Fruit fly (Drosophila melanogaster) whole organism, adult: ENCODE data around the gene pim.

Source experiments
- CG11617 ChIP-seq: fragments of 200-800 bp; sonication (Bioruptor generic); optimal IDR thresholded peaks from 2 replicates; lab custom pipeline; 2017; ENCODE audit warnings: mild to moderate bottlenecking, missing biosample characterization, missing genetic modification reagents, missing genetic modification characterization
- CG12768 ChIP-seq: fragments of 200-800 bp; sonication (Bioruptor generic); optimal IDR thresholded peaks from 2 replicates; lab custom pipeline; 2017; ENCODE audit warnings: missing biosample characterization, missing genetic modification characterization, mild to moderate bottlenecking, moderate library complexity, missing genetic modification reagents
- CG14711 ChIP-seq: fragments of 200-800 bp; sonication (Bioruptor generic); optimal IDR thresholded peaks from 2 replicates; lab custom pipeline; 2018; ENCODE audit warnings: missing biosample characterization, mild to moderate bottlenecking, missing genetic modification characterization, moderate library complexity
- CG1620 ChIP-seq: fragments of 200-800 bp; sonication (Bioruptor generic); optimal IDR thresholded peaks from 2 replicates; lab custom pipeline; 2016; ENCODE audit warnings: missing biosample characterization, missing genetic modification characterization
- CG33017 ChIP-seq: fragments of 200-800 bp; sonication (Bioruptor generic); optimal IDR thresholded peaks from 2 replicates; lab custom pipeline; 2018; ENCODE audit warnings: missing biosample characterization, mild to moderate bottlenecking, missing genetic modification characterization, moderate library complexity
- CG5204 ChIP-seq: fragments of 200-800 bp; sonication (Bioruptor generic); optimal IDR thresholded peaks from 2 replicates; lab custom pipeline; 2016; ENCODE audit warnings: missing biosample characterization, missing genetic modification characterization
- CG7045 ChIP-seq: fragments of 200-800 bp; sonication (Bioruptor generic); optimal IDR thresholded peaks from 2 replicates; lab custom pipeline; 2017; ENCODE audit warnings: missing biosample characterization, mild to moderate bottlenecking, missing genetic modification characterization
- CG7101 ChIP-seq: fragments of 200-800 bp; sonication (Bioruptor generic); optimal IDR thresholded peaks from 2 replicates; lab custom pipeline; 2018; ENCODE audit warnings: missing biosample characterization, mild to moderate bottlenecking, missing genetic modification characterization, moderate library complexity
- Clk ChIP-seq: fragments of 200-800 bp; sonication (Bioruptor generic); optimal IDR thresholded peaks from 2 replicates; lab custom pipeline; 2017; ENCODE audit warnings: missing biosample characterization, missing genetic modification characterization
- Crg-1 ChIP-seq: fragments of 200-800 bp; sonication (Bioruptor generic); optimal IDR thresholded peaks from 2 replicates; lab custom pipeline; 2016; ENCODE audit warnings: missing biosample characterization, missing genetic modification characterization
- Hr96 ChIP-seq: fragments of 200-800 bp; sonication (Bioruptor generic); optimal IDR thresholded peaks from 2 replicates; lab custom pipeline; 2016; ENCODE audit warnings: missing biosample characterization, missing genetic modification characterization
- Mnt ChIP-seq: fragments of 200-800 bp; sonication (Bioruptor generic); optimal IDR thresholded peaks from 2 replicates; lab custom pipeline; 2016; ENCODE audit warnings: missing biosample characterization, mild to moderate bottlenecking, missing genetic modification characterization
- bab1 ChIP-seq: fragments of 200-800 bp; sonication (Bioruptor generic); optimal IDR thresholded peaks from 3 replicates; lab custom pipeline; 2019; ENCODE audit warnings: missing biosample characterization, mild to moderate bottlenecking, missing genetic modification characterization, moderate library complexity
- cic ChIP-seq: fragments of 200-800 bp; sonication (Bioruptor generic); optimal IDR thresholded peaks from 2 replicates; lab custom pipeline; 2017; ENCODE audit warnings: missing biosample characterization, mild to moderate bottlenecking, missing genetic modification characterization, moderate library complexity
- cnc ChIP-seq, 2 experiments: fragments of >200 bp; optimal IDR thresholded peaks; 2 replicates each; lab custom pipeline; 2017
- kay ChIP-seq: fragments of 200-800 bp; sonication (Bioruptor generic); peaks from one replicate; lab custom pipeline; 2016; ENCODE audit warnings: missing biosample characterization, missing genetic modification characterization, borderline replicate concordance
- ovo ChIP-seq: fragments of 200-800 bp; sonication (Bioruptor generic); optimal IDR thresholded peaks from 2 replicates; lab custom pipeline; 2016; ENCODE audit warnings: missing biosample characterization, missing genetic modification characterization
- pad ChIP-seq: fragments of 200-800 bp; sonication (Bioruptor generic); optimal IDR thresholded peaks from 3 replicates; lab custom pipeline; 2017; ENCODE audit warnings: missing biosample characterization, missing genetic modification characterization, mild to moderate bottlenecking, moderate library complexity, missing genetic modification reagents
- tj ChIP-seq: fragments of 200-800 bp; sonication (Bioruptor generic); optimal IDR thresholded peaks from 3 replicates; lab custom pipeline; 2017; ENCODE audit warnings: missing biosample characterization, mild to moderate bottlenecking, missing genetic modification characterization, moderate library complexity
- toe ChIP-seq: fragments of 200-800 bp; sonication (Bioruptor generic); optimal IDR thresholded peaks from 2 replicates; lab custom pipeline; 2016; ENCODE audit warnings: missing biosample characterization, missing genetic modification characterization

Gene pim

DNA sequence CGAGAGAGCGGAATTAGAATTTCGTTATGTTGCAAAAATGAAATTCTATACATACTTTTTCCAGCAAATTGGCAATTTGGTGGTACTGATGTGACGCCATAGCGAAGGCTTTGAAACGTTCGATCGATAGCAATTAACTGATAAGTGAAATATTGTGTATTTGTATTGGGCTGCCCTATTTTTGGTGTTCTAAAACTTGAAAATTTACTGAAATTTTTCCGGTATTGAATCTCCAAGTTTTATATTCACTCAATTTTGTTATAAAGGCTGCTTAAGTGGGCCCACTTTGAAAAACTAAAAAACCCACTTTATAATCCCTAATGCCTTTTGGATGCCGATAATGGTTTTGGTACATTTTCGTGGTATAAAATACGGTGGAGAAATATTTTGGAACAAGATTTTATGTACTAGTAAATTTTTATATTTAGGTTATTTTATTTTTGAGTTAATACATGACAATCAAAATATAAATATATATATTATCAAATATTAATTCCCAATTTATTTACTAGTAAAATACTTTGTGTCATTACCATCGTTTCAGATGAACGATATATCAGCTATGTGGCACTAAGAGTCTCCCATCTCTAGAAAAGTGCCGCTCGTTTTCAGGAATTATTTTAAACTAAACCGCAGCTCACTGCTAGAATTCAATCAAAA, at the start of gene pim, which contains the start of gene Cand1:
Gene pim, plus strand, starts transcription at position 582 of the 660 bp plus-strand sequence.
Gene Cand1, minus strand, starts transcription at position 300 of the 660 bp plus-strand sequence.
- TF ChIP-seq Hr96 (no peak), CG7101 (tag; lab: Kevin White, UChicago) (peak; percentile 50)

DNA sequence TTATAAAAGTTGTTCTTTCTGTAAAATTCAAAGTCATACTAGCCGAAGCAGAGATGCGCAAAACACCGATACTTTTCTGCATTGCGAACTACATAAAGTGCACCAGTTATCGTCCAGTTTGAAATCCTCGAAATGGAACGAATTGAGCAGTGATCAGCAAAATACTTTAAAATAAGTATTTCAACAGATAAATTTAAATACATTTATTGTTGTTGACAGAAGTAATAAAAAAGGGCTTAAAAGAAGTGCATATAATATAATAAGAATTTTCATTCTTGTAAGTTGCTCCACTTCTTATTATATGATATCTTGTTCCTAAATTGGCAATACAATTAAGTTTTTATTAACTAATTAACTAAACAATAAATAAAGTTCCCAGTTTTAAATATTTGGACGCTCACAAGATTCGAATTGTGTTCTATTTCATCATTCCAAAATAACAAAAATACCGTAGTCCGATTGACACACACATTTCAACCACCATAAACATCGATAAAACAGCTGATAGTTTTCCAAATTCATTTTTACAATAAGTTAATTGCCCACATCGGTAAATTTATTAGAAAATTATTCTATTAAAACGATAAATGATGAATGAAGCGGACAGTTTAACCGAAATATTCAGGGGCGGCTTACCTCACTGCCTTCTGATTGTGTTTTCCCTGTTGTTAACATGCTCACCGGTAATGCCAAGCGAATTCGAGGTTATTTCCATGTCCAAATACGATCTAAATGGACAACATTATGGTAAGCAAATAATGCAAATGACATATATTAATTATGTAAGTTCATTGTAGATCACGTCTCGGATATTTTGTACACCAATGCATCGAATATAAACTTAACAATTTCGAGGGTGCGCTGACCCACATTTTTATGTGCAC, 48.2 kb upstream of the pim start, which contains the start of the genes Usp14 and CG4972:
Gene Usp14, minus strand, starts transcription at position 70 of the 884 bp plus-strand sequence.
Gene CG4972, plus strand, starts transcription at position 466 of the 884 bp plus-strand sequence.
- TF ChIP-seq tj (GFP tag; lab: Kevin White, UChicago) (peak; percentile 5), Clk (GFP tag; lab: Kevin White, UChicago) (no peak), CG11617 (GFP tag; lab: Kevin White, UChicago) (peak; percentile 19), CG1620 (GFP tag; lab: Kevin White, UChicago) (peak; percentile 37), pad (GFP tag; lab: Kevin White, UChicago) (no peak), kay (peak; percentile 74)

DNA sequence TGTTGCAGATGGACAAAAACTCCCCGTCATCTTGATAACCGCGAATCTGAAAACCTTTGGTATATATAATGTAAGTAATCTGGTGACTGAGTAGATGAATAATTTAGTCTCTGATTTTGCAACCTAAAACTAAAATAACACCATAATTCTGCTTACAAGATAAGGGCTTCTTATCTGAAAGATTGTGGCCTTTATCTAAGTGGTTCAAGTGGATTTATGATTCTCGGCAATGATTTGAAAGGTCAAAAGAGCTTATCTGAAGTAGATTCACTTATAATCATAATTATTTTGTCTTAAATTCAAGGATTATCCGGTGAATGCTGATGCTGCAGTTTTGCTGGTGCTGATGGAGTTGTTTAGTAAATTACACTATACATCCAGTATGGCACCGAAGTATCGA, 46.9 kb upstream of the pim start:
- TF ChIP-seq bab1 = no peak
- TF ChIP-seq toe (GFP tag; lab: Kevin White, UChicago) = no peak
- TF ChIP-seq tj (GFP tag; lab: Kevin White, UChicago) = no peak
- TF ChIP-seq kay = peak; percentile 88
- TF ChIP-seq pad (GFP tag; lab: Kevin White, UChicago) = no peak
- no peak for TF ChIP-seq CG7045
- TF ChIP-seq CG12768 (GFP tag; lab: Kevin White, UChicago) = no peak

DNA sequence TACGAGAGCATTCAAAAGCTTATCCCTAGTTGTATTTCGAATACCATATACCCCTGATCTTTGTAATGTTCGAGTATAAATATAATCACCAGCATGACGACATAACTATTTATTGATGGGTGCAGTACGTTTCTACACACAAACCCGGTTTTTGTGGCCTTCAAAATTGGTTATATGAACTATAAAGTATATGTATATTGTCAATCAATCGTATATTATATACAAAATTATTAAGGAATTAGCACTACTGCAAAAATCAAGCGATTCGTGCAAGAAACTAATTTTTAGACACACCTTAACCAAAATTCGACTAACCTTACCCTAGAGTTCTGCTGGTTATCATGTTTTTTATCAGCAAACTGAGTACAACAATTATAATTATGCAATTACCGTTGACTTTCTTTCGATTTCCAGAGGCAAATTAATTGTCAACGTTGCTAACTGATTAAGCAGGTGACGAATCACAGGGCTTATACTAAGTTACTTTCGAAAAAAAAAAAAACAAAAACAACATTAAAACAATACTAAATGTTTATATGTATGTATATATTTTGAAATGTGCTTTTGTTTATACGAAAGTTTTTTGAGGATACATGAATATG, 42.5 kb upstream of the pim start:
- TF ChIP-seq bab1 (no peak), Mnt (GFP tag; lab: Kevin White, UChicago) (no peak), CG12768 (GFP tag; lab: Kevin White, UChicago) (no peak), CG7045 (no peak), Crg-1 (no peak), CG5204 (GFP tag; lab: Kevin White, UChicago) (no peak), kay (peak; percentile 93), Hr96 (no peak), CG14711 (tag; lab: Kevin White, UChicago) (no peak), Clk (GFP tag; lab: Kevin White, UChicago) (no peak), cnc (optimal IDR thresholded peaks at IDR 0.05; lab: Kevin White, UChicago) (no peak), pad (GFP tag; lab: Kevin White, UChicago) (no peak), CG7101 (tag; lab: Kevin White, UChicago) (no peak), cic (peak; percentile 64)

DNA sequence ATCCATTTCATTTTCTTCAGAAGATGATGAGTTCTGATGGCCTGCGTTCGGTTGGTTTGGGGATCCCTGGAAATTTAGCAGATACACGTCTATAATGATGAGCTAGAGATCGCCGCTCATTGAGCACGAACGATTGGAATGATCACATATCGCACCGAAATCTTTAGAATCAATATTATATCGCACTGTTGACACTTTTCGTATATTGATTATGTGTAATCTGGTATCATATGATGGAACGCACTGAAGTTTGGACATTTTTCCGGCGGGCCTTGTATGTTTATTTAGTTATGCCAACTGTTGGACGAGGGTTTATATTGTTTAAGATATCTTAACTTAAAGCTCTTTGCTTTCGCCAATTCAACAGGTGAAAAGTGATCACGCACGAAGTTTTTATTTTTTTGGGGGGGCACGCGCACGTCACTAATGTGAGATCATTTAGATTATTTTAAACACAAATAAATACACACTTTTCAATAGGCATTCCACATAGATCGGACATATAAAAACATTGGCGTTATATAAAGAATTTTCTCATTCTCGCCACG, 41.7 kb upstream of the pim start:
- TF ChIP-seq CG14711 (tag; lab: Kevin White, UChicago) (peak; percentile 6), CG5204 (GFP tag; lab: Kevin White, UChicago) (no peak)

DNA sequence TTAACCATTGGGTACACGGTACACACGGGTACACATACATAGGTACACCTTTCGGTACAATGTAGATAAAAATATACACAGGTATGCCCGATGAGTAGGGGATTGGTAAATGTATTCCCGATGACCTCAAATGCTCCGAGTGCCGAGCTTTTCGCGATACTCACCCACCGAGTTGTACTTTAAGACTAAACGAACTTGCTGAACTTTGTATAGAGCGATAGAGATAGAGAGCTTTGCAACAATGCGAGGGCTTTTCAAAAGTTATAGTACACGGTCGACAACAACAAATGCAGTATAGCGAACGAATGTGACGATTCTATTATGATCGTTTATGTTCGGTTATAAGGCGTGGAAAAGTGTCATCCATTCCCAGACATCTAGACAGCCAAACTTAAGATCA, 41.2 kb upstream of the pim start:
- peak; percentile 45 for TF ChIP-seq tj (GFP tag; lab: Kevin White, UChicago)
- TF ChIP-seq cnc (optimal IDR thresholded peaks at IDR 0.05; lab: Kevin White, UChicago) = no peak
- peak; percentile 47 for TF ChIP-seq toe (GFP tag; lab: Kevin White, UChicago)
- TF ChIP-seq CG5204 (GFP tag; lab: Kevin White, UChicago) = no peak
- TF ChIP-seq ovo (GFP tag; lab: Kevin White, UChicago) = peak; percentile 48
- peak; percentile 82 for TF ChIP-seq CG33017 (tag; lab: Kevin White, UChicago)
- TF ChIP-seq CG12768 (GFP tag; lab: Kevin White, UChicago) = peak; percentile 97
- no peak for TF ChIP-seq Crg-1
- TF ChIP-seq Clk (GFP tag; lab: Kevin White, UChicago) = no peak
- TF ChIP-seq CG7045 = no peak
- TF ChIP-seq CG1620 (GFP tag; lab: Kevin White, UChicago) = no peak
- TF ChIP-seq cic = peak; percentile 90
- TF ChIP-seq kay = peak; percentile 99
- peak; percentile 25 for TF ChIP-seq CG7101 (tag; lab: Kevin White, UChicago)
- TF ChIP-seq pad (GFP tag; lab: Kevin White, UChicago) = no peak
- peak; percentile 36 for TF ChIP-seq CG11617 (GFP tag; lab: Kevin White, UChicago)
- TF ChIP-seq Hr96 = no peak
- peak; percentile 70 for TF ChIP-seq bab1
- TF ChIP-seq Mnt (GFP tag; lab: Kevin White, UChicago) = peak; percentile 47
- peak; percentile 17 for TF ChIP-seq CG14711 (tag; lab: Kevin White, UChicago)
